Worm (Caenorhabditis elegans): ENCODE measurements around the gene irld-49.

DNA sequence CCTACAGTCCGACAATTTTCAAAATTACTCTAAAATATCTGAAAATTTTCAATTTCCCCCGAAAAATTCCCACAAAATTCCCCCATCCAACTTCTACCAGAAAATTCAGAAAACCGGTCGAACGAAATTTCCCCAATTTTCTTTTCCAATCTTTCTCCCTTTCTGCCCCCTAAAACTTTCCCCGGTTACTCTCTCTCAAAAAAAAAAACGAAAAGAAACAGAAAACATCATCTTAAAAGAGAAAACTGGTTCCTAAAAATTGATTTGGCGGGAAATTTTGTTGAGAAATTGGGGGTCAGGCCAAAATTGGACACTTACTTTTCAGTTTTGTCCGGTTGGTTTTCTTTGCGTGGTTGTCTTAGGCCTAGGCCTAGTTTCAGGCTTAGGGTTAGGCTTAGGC lies 33.7 kb downstream of the irld-49 start:
- TF ChIP-seq mdl-1 (tag; optimal IDR thresholded peaks at IDR 0.05) (no peak), nhr-25 (tag; optimal IDR thresholded peaks at IDR 0.05) (no peak), skn-1 (tag; optimal IDR thresholded peaks at IDR 0.05) (no peak), egl-27 (tag; optimal IDR thresholded peaks at IDR 0.05) (no peak), ZK546.5 (tag; optimal IDR thresholded peaks at IDR 0.05) (no peak), elt-3 (tag; optimal IDR thresholded peaks at IDR 0.05) (no peak), nhr-237 (tag; optimal IDR thresholded peaks at IDR 0.05) (no peak)
